Worm (Caenorhabditis elegans): Measurements from ENCODE around the gene C08B6.8.

DNA sequence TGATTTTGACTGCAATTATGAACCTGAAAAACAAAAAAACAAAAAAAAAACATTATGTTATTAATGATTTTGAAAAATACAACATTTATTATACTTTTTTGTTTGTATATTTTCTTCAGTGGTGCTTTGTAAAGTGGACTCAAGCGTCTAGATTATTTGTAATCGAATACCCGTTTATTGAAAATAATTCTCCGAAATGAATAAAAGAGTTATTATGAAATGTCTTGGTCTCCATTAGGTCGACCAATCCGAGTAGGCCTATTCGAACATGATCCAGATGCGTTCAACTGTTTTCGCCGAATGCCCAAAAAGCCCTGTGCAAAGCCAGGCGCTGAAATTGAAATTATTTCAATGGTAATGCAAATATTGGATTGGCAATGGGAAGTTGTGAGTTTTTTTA, 17.0 kb upstream of the C08B6.8 start, which contains the start of gene C08B6.5:
- no peak for TF ChIP-seq snpc-1.2 (GFP tag; IDR thresholded peaks at IDR 0.05)
- TF ChIP-seq lir-3 (tag; optimal IDR thresholded peaks at IDR 0.05), result no peak
- no peak for TF ChIP-seq hif-1 (tag; optimal IDR thresholded peaks at IDR 0.05)
- no peak for TF ChIP-seq F49E8.2 (tag; optimal IDR thresholded peaks at IDR 0.05; ENCODE audit: borderline replicate concordance)
- no peak for TF ChIP-seq ceh-82 (tag; optimal IDR thresholded peaks at IDR 0.05)
- TF ChIP-seq nhr-25 (tag; optimal IDR thresholded peaks at IDR 0.05; ENCODE audit: borderline replicate concordance, insufficient read depth), result no peak
- TF ChIP-seq nhr-11 (tag; optimal IDR thresholded peaks at IDR 0.05), result no peak

All from whole organism, L4 larva.